Worm (Caenorhabditis elegans) whole organism, L1 larva: ENCODE data around the gene ZC374.2.

Experiments used
- C16A3.4 ChIP-seq: fragments of 150-350 bp; optimal IDR thresholded peaks from 2 replicates; lab custom pipeline; 2014; ENCODE audit warnings: missing biosample characterization, missing genetic modification characterization
- F16B12.6 ChIP-seq: fragments of 150-350 bp; optimal IDR thresholded peaks from 2 replicates; lab custom pipeline; 2014; ENCODE audit warnings: missing biosample characterization, missing genetic modification characterization
- Y116A8C.19 ChIP-seq: sonication (generic microtip); optimal IDR thresholded peaks from 2 replicates; lab custom pipeline; 2016; ENCODE audit warnings: missing compliant biosample characterization, missing genetic modification characterization, borderline replicate concordance
- alr-1 ChIP-seq: fragments of 200-800 bp; sonication (Bioruptor generic); optimal IDR thresholded peaks from 2 replicates; lab custom pipeline; 2018; ENCODE audit warnings: borderline replicate concordance, mild to moderate bottlenecking, missing genetic modification characterization, missing compliant biosample characterization
- ama-1 ChIP-seq: fragments of 150-350 bp; optimal IDR thresholded peaks from 2 replicates; lab custom pipeline; 2014
- blmp-1 ChIP-seq: fragments of 150-350 bp; optimal IDR thresholded peaks from 2 replicates; lab custom pipeline; 2014; ENCODE audit warnings: missing biosample characterization, missing genetic modification characterization
- ceh-82 ChIP-seq, 3 experiments: fragments of 150-350 bp in 1 of 3; sonication (generic microtip) in 2 of 3; optimal IDR thresholded peaks; 2 replicates each; lab custom pipeline; 2014 to 2017; ENCODE audit warnings: missing biosample characterization in 3 of 3, missing genetic modification characterization in 3 of 3
- ceh-90 ChIP-seq: sonication (generic microtip); optimal IDR thresholded peaks from 2 replicates; lab custom pipeline; 2016; ENCODE audit warnings: missing genetic modification characterization, missing compliant biosample characterization
- ces-1 ChIP-seq: fragments of 150-350 bp; optimal IDR thresholded peaks from 2 replicates; lab custom pipeline; 2014; ENCODE audit warnings: missing biosample characterization, missing genetic modification reagents, missing genetic modification characterization
- efl-1 ChIP-seq, 4 experiments: fragments of 150-350 bp; optimal IDR thresholded peaks in 3 of 4; peaks in 1 of 4; 1 replicate in 1 of 4; 2 replicates in 3 of 4; lab custom pipeline; 2014; ENCODE audit warnings: missing biosample characterization in 2 of 4, missing genetic modification characterization in 2 of 4, missing genetic modification reagents in 2 of 4
- elt-3 ChIP-seq, 6 experiments: fragments of 150-350 bp in 1 of 6; sonication (generic microtip); optimal IDR thresholded peaks; 2 replicates each; lab custom pipeline; 2017 to 2018; ENCODE audit warnings: missing biosample characterization in 6 of 6, missing genetic modification characterization in 6 of 6, inconsistent platforms in 1 of 6
- fkh-10 ChIP-seq: sonication (generic microtip); optimal IDR thresholded peaks from 2 replicates; lab custom pipeline; 2017; ENCODE audit warnings: missing biosample characterization, missing genetic modification reagents, missing genetic modification characterization
- fkh-8 ChIP-seq: sonication (generic microtip); optimal IDR thresholded peaks from 2 replicates; lab custom pipeline; 2016; ENCODE audit warnings: mild to moderate bottlenecking, missing genetic modification characterization, missing compliant biosample characterization
- fos-1 ChIP-seq: fragments of 150-350 bp; optimal IDR thresholded peaks from 2 replicates; lab custom pipeline; 2014; ENCODE audit warnings: missing biosample characterization, missing genetic modification characterization
- hlh-17 ChIP-seq: fragments of 200-800 bp; sonication (Bioruptor generic); optimal IDR thresholded peaks from 2 replicates; lab custom pipeline; 2018; ENCODE audit warnings: missing genetic modification characterization, mild to moderate bottlenecking, missing compliant biosample characterization, moderate library complexity, borderline replicate concordance
- hpl-2 ChIP-seq: fragments of 150-350 bp; optimal IDR thresholded peaks from 2 replicates; lab custom pipeline; 2014; ENCODE audit warnings: missing biosample characterization, missing genetic modification reagents, missing genetic modification characterization
- lin-14 ChIP-seq: fragments of 200-800 bp; sonication (Bioruptor generic); optimal IDR thresholded peaks from 2 replicates; lab custom pipeline; 2018; ENCODE audit warnings: mild to moderate bottlenecking, missing genetic modification characterization, moderate library complexity, missing compliant biosample characterization
- lir-3 ChIP-seq: sonication (generic microtip); optimal IDR thresholded peaks from 2 replicates; lab custom pipeline; 2016; ENCODE audit warnings: mild to moderate bottlenecking, missing genetic modification characterization, moderate library complexity, missing compliant biosample characterization; ENCODE audit not compliant: poor library complexity
- nhr-12 ChIP-seq: sonication (generic microtip); optimal IDR thresholded peaks from 2 replicates; lab custom pipeline; 2017; ENCODE audit warnings: missing biosample characterization, missing genetic modification characterization
- nhr-20 ChIP-seq: sonication (generic microtip); optimal IDR thresholded peaks from 2 replicates; lab custom pipeline; 2016; ENCODE audit warnings: mild to moderate bottlenecking, missing genetic modification characterization, missing compliant biosample characterization
- nhr-237 ChIP-seq: fragments of 150-350 bp; optimal IDR thresholded peaks from 2 replicates; lab custom pipeline; 2014; ENCODE audit warnings: missing biosample characterization, missing genetic modification characterization
- nhr-28 ChIP-seq: fragments of 150-350 bp; optimal IDR thresholded peaks from 2 replicates; lab custom pipeline; 2014; ENCODE audit warnings: missing biosample characterization, missing genetic modification characterization
- nhr-84 ChIP-seq: sonication (generic microtip); optimal IDR thresholded peaks from 2 replicates; lab custom pipeline; 2017; ENCODE audit warnings: missing biosample characterization, missing genetic modification characterization
- nhr-85 ChIP-seq: sonication (generic microtip); peaks from one replicate; lab custom pipeline; 2016; ENCODE audit warnings: missing genetic modification characterization, inconsistent platforms, missing compliant biosample characterization
- pag-3 ChIP-seq: sonication (generic microtip); optimal IDR thresholded peaks from 2 replicates; lab custom pipeline; 2017; ENCODE audit warnings: missing genetic modification characterization, mild to moderate bottlenecking, missing compliant biosample characterization, antibody characterized with exemption, borderline replicate concordance; ENCODE audit not compliant: insufficient read depth
- pqm-1 ChIP-seq: sonication (generic microtip); optimal IDR thresholded peaks from 3 replicates; lab custom pipeline; 2017; ENCODE audit warnings: missing biosample characterization, missing genetic modification characterization
- rnt-1 ChIP-seq: sonication (generic microtip); optimal IDR thresholded peaks from 2 replicates; lab custom pipeline; 2016; ENCODE audit warnings: mild to moderate bottlenecking, missing genetic modification characterization, moderate library complexity, missing compliant biosample characterization
- snpc-4 ChIP-seq: fragments of 150-350 bp; optimal IDR thresholded peaks from 2 replicates; lab custom pipeline; 2014; ENCODE audit warnings: missing biosample characterization, missing genetic modification characterization
- swsn-7 ChIP-seq: sonication (generic microtip); optimal IDR thresholded peaks from 2 replicates; lab custom pipeline; 2016; ENCODE audit warnings: missing genetic modification characterization, missing compliant biosample characterization
- unc-86 ChIP-seq: sonication (generic microtip); optimal IDR thresholded peaks from 2 replicates; lab custom pipeline; 2016; ENCODE audit warnings: missing genetic modification characterization, missing compliant biosample characterization
- unc-98 ChIP-seq: fragments of 200-800 bp; sonication (Bioruptor generic); IDR thresholded peaks from 2 replicates; pipeline ENCODE4 v1.3.6; 2022; ENCODE audit warnings: missing genetic modification characterization, missing compliant biosample characterization
- vab-15 ChIP-seq: sonication (generic microtip); optimal IDR thresholded peaks from 2 replicates; lab custom pipeline; 2017; ENCODE audit warnings: missing genotype, mild to moderate bottlenecking, missing genetic modification characterization, missing compliant biosample characterization
- zag-1 ChIP-seq: fragments of 150-350 bp; optimal IDR thresholded peaks from 2 replicates; lab custom pipeline; 2014; ENCODE audit warnings: missing biosample characterization, missing genetic modification characterization
- zip-4 ChIP-seq: fragments of 200-800 bp; sonication (Bioruptor generic); optimal IDR thresholded peaks from 2 replicates; lab custom pipeline; 2018; ENCODE audit warnings: mild to moderate bottlenecking, missing genetic modification characterization, moderate library complexity, missing compliant biosample characterization
- ztf-11 ChIP-seq, 2 experiments: sonication (generic microtip); optimal IDR thresholded peaks; 2 replicates each; lab custom pipeline; 2016 to 2017; ENCODE audit warnings: missing genetic modification characterization in 2 of 2, missing biosample characterization in 1 of 2, missing compliant biosample characterization in 1 of 2

The ZC374.2 gene

DNA sequence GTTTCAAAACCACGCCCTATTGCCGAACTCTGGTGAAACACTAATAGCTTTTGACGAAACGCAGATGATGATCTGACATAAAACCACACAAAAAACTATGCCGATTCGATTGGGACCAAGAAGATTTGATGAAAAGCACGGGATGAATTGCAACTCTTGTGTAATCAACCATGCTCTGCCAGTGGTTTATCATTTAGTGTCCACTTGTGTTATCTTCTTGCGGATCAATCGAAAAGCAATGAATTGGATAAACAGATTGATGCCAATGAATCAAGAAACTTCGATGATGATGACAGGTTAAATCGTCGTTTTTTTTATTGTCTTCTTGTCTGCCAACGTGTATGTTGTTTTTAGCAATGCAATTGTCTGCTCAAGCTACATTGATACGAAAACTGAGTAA, 25.2 kb downstream of the ZC374.2 start, which contains the start of gene F42G10.1:
Gene F42G10.1 (minus strand): TSS at position 151 of the 400 bp plus-strand sequence.
- no peak for TF ChIP-seq elt-3 (tag; optimal IDR thresholded peaks at IDR 0.05; lab: Kevin White, UChicago)
- no peak for TF ChIP-seq nhr-85 (tag; lab: Kevin White, UChicago)
- no peak for TF ChIP-seq pag-3 (tag; lab: Kevin White, UChicago)
- no peak for TF ChIP-seq fkh-10
- TF ChIP-seq C16A3.4, result no peak
- no peak for TF ChIP-seq nhr-12
- no peak for TF ChIP-seq ceh-82 (tag; optimal IDR thresholded peaks at IDR 0.05; lab: Kevin White, UChicago)
- TF ChIP-seq efl-1 (optimal IDR thresholded peaks at IDR 0.05; lab: Kevin White, UChicago), result no peak
- no peak for TF ChIP-seq efl-1 (GFP tag; optimal IDR thresholded peaks at IDR 0.05 in 1 of 2; lab: Kevin White, UChicago)
- TF ChIP-seq nhr-84 (tag; lab: Kevin White, UChicago), result no peak
- TF ChIP-seq lin-14, result peak; percentile 25
- no peak for TF ChIP-seq nhr-28
- TF ChIP-seq rnt-1 (tag; lab: Kevin White, UChicago), result peak; percentile 5

DNA sequence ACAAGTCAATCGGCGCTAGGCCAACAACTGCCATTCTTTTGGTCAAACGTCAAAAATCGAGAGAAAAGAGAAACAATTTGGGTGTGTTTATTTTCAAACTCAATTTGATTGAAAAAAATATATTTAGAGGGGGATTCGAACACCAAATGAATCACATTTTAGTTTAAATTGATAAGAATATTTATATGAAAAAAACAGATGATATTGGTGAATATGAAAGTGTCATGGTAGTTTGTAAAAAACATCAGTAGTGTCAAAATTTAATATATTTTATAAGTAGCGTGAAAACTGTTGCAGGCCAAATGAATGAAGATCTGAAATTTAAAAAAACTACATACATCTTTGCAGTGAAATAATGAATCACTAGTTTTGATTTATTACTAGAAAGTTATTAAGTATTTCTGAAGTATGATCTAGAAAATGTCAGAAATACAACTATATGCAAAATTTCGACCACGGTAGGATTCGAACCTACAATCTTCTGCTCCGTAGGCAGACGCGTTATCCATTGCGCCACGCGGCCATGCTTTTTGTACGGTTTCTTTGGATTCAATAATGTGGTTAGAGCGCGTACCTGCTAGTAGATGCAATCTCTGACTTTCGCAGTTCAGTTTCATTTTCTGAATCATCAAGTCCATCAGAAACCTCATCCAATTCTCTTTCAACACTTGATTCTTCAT, 29.1 kb downstream of the ZC374.2 start, which contains the start of gene F19C6.4:
Gene F19C6.4 (minus strand): TSS at position 51 of the 680 bp plus-strand sequence.
- TF ChIP-seq pqm-1 (tag; lab: Kevin White, UChicago) (no peak), hlh-17 (GFP tag; lab: Kevin White, UChicago) (no peak), nhr-85 (tag; lab: Kevin White, UChicago) (no peak), snpc-4 (tag; lab: Kevin White, UChicago) (no peak), zip-4 (no peak), ceh-82 (tag; optimal IDR thresholded peaks at IDR 0.05; lab: Kevin White, UChicago) (no peak), ces-1 (no peak), F16B12.6 (tag; lab: Kevin White, UChicago) (no peak), fkh-8 (tag; lab: Kevin White, UChicago) (no peak), swsn-7 (tag; lab: Kevin White, UChicago) (no peak), fos-1 (tag; lab: Kevin White, UChicago) (no peak)
- TF ChIP-seq, all 84 proteins: peak for 0

DNA sequence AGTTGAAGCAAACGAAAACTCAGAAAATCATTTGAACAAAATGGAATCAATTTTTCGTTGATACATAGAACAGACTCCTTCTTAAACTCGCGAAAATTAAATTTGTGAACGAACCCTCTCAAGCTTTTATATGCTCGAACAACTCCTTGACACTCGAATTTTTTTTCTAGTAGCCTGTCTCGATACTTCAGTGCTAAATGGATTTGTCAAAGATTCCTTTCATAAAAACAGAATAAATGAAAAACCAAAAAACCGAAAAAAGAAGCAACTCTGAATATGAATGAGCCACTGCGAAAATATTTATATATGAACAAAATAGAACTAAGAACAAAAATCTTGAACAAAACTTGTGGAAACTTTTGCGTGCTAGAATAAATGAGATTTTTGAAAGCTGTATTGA, 37.2 kb downstream of the ZC374.2 start:
- TF ChIP-seq fkh-10 (peak; percentile 73), lir-3 (tag; lab: Kevin White, UChicago) (no peak), unc-98 (no peak), fos-1 (tag; lab: Kevin White, UChicago) (no peak), elt-3 (tag; optimal IDR thresholded peaks at IDR 0.05; lab: Kevin White, UChicago) (no peak), ama-1 (lab: Kevin White, UChicago) (no peak), lin-14 (no peak), efl-1 (optimal IDR thresholded peaks at IDR 0.05; lab: Kevin White, UChicago) (no peak), efl-1 (GFP tag; optimal IDR thresholded peaks at IDR 0.05 in 1 of 2; lab: Kevin White, UChicago) (no peak)

- TF ChIP-seq efl-1 (optimal IDR thresholded peaks at IDR 0.05; lab: Kevin White, UChicago), result no peak
- peak in 1 of 2 experiments; percentile 19 for TF ChIP-seq efl-1 (GFP tag; optimal IDR thresholded peaks at IDR 0.05 in 1 of 2; lab: Kevin White, UChicago)
- no peak for TF ChIP-seq vab-15 (tag; lab: Kevin White, UChicago)
- TF ChIP-seq fkh-8 (tag; lab: Kevin White, UChicago), result no peak
- TF ChIP-seq nhr-237 (tag; lab: Kevin White, UChicago), result no peak
Observed at ce11 chrX:10008664-10009063, 38.6 kb downstream of the ZC374.2 start, which contains the start of gene F19C6.3. Gene F19C6.3 (minus strand): TSS chrX:10008764.

DNA sequence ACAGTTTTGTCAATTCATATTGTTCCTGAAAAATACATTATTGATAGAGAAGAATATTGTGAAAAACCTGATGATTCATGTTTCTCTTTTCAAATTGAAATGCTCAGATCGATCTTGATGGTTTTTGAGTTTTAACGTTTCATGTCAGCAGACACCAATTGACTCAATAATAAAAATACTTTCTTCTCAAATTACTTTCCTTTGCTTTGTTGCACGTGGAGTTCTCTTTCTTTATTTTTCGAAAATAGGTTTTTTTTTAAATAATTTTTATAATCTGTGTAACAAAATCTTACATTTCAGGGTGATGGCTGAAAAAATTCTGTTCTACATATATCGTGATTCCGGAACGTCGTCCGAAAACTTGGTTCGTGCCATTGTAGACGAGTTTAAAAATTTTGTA, 46.6 kb downstream of the ZC374.2 start, which contains the start of gene F19C6.2:
Gene F19C6.2 (plus strand): TSS at position 301 of the 400 bp plus-strand sequence.
- TF ChIP-seq hpl-2 (GFP tag; lab: Kevin White, UChicago), result no peak
- no peak for TF ChIP-seq snpc-4 (tag; lab: Kevin White, UChicago)
- no peak for TF ChIP-seq ama-1 (lab: Kevin White, UChicago)
- no peak for TF ChIP-seq nhr-20
- TF ChIP-seq vab-15 (tag; lab: Kevin White, UChicago), result no peak
- no peak for TF ChIP-seq ceh-90 (tag; lab: Kevin White, UChicago)
- no peak for TF ChIP-seq Y116A8C.19 (tag; lab: Kevin White, UChicago)
- no peak for TF ChIP-seq efl-1 (optimal IDR thresholded peaks at IDR 0.05; lab: Kevin White, UChicago)
- no peak for TF ChIP-seq efl-1 (GFP tag; optimal IDR thresholded peaks at IDR 0.05 in 1 of 2; lab: Kevin White, UChicago)
- TF ChIP-seq unc-86 (tag; lab: Kevin White, UChicago), result no peak
- TF ChIP-seq alr-1 (tag; lab: Kevin White, UChicago), result no peak
- no peak for TF ChIP-seq blmp-1 (tag; lab: Kevin White, UChicago)
- TF ChIP-seq ztf-11 (tag; optimal IDR thresholded peaks at IDR 0.05; lab: Kevin White, UChicago), result no peak
- no peak for TF ChIP-seq zip-4
- TF ChIP-seq zag-1, result no peak
